Fruit fly (Drosophila melanogaster) whole organism, adult: ENCODE measurements around the gene Vsx2.

Experiments used
- CG12768 ChIP-seq: fragments of 200-800 bp; sonication (Bioruptor generic); optimal IDR thresholded peaks from 2 replicates; lab custom pipeline; 2017; ENCODE audit warnings: missing biosample characterization, missing genetic modification characterization, mild to moderate bottlenecking, moderate library complexity, missing genetic modification reagents
- CG14711 ChIP-seq: fragments of 200-800 bp; sonication (Bioruptor generic); optimal IDR thresholded peaks from 2 replicates; lab custom pipeline; 2018; ENCODE audit warnings: missing biosample characterization, mild to moderate bottlenecking, missing genetic modification characterization, moderate library complexity
- CG33017 ChIP-seq: fragments of 200-800 bp; sonication (Bioruptor generic); optimal IDR thresholded peaks from 2 replicates; lab custom pipeline; 2018; ENCODE audit warnings: missing biosample characterization, mild to moderate bottlenecking, missing genetic modification characterization, moderate library complexity
- CG7045 ChIP-seq: fragments of 200-800 bp; sonication (Bioruptor generic); optimal IDR thresholded peaks from 2 replicates; lab custom pipeline; 2017; ENCODE audit warnings: missing biosample characterization, mild to moderate bottlenecking, missing genetic modification characterization
- Crg-1 ChIP-seq: fragments of 200-800 bp; sonication (Bioruptor generic); optimal IDR thresholded peaks from 2 replicates; lab custom pipeline; 2016; ENCODE audit warnings: missing biosample characterization, missing genetic modification characterization
- Mnt ChIP-seq: fragments of 200-800 bp; sonication (Bioruptor generic); optimal IDR thresholded peaks from 2 replicates; lab custom pipeline; 2016; ENCODE audit warnings: missing biosample characterization, mild to moderate bottlenecking, missing genetic modification characterization
- cnc ChIP-seq, 2 experiments: fragments of >200 bp; optimal IDR thresholded peaks; 2 replicates each; lab custom pipeline; 2017
- kay ChIP-seq: fragments of 200-800 bp; sonication (Bioruptor generic); peaks from one replicate; lab custom pipeline; 2016; ENCODE audit warnings: missing biosample characterization, missing genetic modification characterization, borderline replicate concordance
- ovo ChIP-seq: fragments of 200-800 bp; sonication (Bioruptor generic); optimal IDR thresholded peaks from 2 replicates; lab custom pipeline; 2016; ENCODE audit warnings: missing biosample characterization, missing genetic modification characterization

- TF ChIP-seq CG14711 (no peak), CG12768 (GFP tag; lab: Kevin White, UChicago) (no peak), cnc (optimal IDR thresholded peaks at IDR 0.05; lab: Kevin White, UChicago) (no peak), Mnt (GFP tag; lab: Kevin White, UChicago) (no peak), ovo (GFP tag; lab: Kevin White, UChicago) (no peak), CG7045 (GFP tag; lab: Kevin White, UChicago) (no peak), kay (GFP tag; lab: Kevin White, UChicago) (no peak), Crg-1 (GFP tag; lab: Kevin White, UChicago) (no peak), CG33017 (tag; lab: Kevin White, UChicago) (no peak)
These were observed 44.8 kb downstream of the Vsx2 start for dm6 chrX:5515151-5515550.
